Worm (Caenorhabditis elegans): ENCODE results near the gene C33C12.12.

C33C12.12 gene

DNA sequence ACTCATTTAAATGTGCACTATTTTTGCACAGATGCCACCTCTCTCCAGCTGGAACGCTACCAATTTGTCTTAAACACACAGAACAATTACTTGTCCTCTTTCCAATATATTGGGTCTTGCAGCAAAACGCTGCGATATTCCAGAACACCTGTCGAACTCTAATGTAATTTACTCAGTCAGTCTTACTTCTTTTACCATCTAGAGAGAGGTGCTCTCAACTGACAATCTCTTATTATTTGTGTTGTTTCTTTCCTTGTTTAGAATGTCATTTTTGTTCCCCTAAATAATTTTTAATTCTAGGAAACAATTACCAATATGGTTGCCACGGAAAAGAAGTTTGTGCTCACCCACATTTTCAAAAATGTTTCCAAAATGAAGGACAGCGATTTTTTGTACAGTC is 39.2 kb downstream of the C33C12.12 start, which contains the start of gene sdz-28:
sdz-28 (plus strand) TSS at position 301 of the 400 bp plus-strand sequence.
- no peak for TF ChIP-seq pax-1 (tag; optimal IDR thresholded peaks at IDR 0.05)
- TF ChIP-seq pha-4 (tag; optimal IDR thresholded peaks at IDR 0.05): no peak
- TF ChIP-seq tbx-7 (tag; optimal IDR thresholded peaks at IDR 0.05): no peak
- no peak for TF ChIP-seq nhr-232 (tag; optimal IDR thresholded peaks at IDR 0.05)
- no peak for TF ChIP-seq ztf-16 (tag; optimal IDR thresholded peaks at IDR 0.05)
- no peak for TF ChIP-seq ceh-19 (GFP tag; optimal IDR thresholded peaks at IDR 0.05)
- no peak for TF ChIP-seq npax-4 (tag; optimal IDR thresholded peaks at IDR 0.05)
- TF ChIP-seq ttx-3 (tag; optimal IDR thresholded peaks at IDR 0.05): no peak
- TF ChIP-seq ceh-18 (tag; optimal IDR thresholded peaks at IDR 0.05): no peak
- TF ChIP-seq ceh-34 (tag; optimal IDR thresholded peaks at IDR 0.05): no peak
- no peak for TF ChIP-seq zip-5 (tag; optimal IDR thresholded peaks at IDR 0.05)
- no peak for TF ChIP-seq nhr-11 (tag; optimal IDR thresholded peaks at IDR 0.05)
- TF ChIP-seq sox-4 (tag; optimal IDR thresholded peaks at IDR 0.05): no peak
- no peak for TF ChIP-seq C08G9.2 (tag; optimal IDR thresholded peaks at IDR 0.05)
- no peak for TF ChIP-seq K09A11.1 (tag; optimal IDR thresholded peaks at IDR 0.05; ENCODE audit: insufficient read depth)
- TF ChIP-seq lin-11 (tag; optimal IDR thresholded peaks at IDR 0.05): no peak
- TF ChIP-seq hlh-30 (tag; optimal IDR thresholded peaks at IDR 0.05; ENCODE audit: insufficient read depth): no peak
- TF ChIP-seq ceh-30 (tag; optimal IDR thresholded peaks at IDR 0.05): no peak
- no peak for TF ChIP-seq hlh-15 (tag; optimal IDR thresholded peaks at IDR 0.05)
- TF ChIP-seq ahr-1 (tag; optimal IDR thresholded peaks at IDR 0.05): no peak

DNA sequence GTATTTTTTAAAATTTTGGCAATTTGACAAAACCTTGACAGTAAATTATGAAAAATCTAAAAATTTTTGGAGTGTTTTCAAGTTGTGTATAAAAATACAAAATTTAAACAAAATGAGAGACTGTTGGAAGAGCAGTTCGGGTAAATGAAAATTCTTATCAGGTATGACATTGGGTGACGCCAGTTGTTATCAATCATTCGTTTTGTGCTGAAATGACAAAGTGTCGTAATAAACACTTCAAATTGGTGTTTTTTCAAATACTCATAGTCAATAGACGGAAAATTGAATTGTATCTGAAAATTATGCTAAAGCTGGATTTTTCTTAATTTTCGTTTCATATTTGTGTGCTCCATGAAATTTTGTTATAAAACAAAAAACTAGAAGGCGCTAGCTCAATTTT is 47.2 kb downstream of the C33C12.12 start:
- TF ChIP-seq madf-2 (tag; optimal IDR thresholded peaks at IDR 0.05): no peak
- no peak for TF ChIP-seq pha-4 (tag; optimal IDR thresholded peaks at IDR 0.05)
- TF ChIP-seq mec-3 (tag; optimal IDR thresholded peaks at IDR 0.05; ENCODE audit: borderline replicate concordance): no peak
- TF ChIP-seq rnt-1 (tag; optimal IDR thresholded peaks at IDR 0.05): no peak
- no peak for TF ChIP-seq hlh-8 (tag; optimal IDR thresholded peaks at IDR 0.05)
- no peak for TF ChIP-seq sox-4 (tag; optimal IDR thresholded peaks at IDR 0.05)
- TF ChIP-seq elt-4 (tag; optimal IDR thresholded peaks at IDR 0.05): no peak
- TF ChIP-seq syd-9 (tag; optimal IDR thresholded peaks at IDR 0.05): no peak
- TF ChIP-seq lim-6 (tag; optimal IDR thresholded peaks at IDR 0.05): no peak
- no peak for TF ChIP-seq K09A11.1 (tag; optimal IDR thresholded peaks at IDR 0.05; ENCODE audit: insufficient read depth)

DNA sequence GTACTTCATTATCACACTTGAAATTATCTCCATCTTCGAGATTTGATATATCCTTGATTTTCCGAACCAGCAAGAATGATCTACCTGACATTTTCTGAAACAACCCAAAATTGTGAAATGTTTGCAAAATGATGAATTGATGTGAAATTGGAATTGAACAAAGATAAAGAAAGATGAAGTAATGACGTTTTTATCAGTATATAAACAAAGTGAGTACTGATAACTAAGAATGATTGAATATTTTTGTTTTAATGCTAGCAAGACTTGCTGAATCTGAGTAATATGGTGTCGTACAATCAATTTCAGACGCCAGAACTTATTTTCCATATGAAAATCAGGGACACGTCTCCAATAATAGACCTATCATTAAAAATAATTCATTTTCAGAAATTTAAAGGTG is 47.9 kb downstream of the C33C12.12 start, which contains the start of gene math-37:
math-37 (minus strand) TSS at position 101 of the 400 bp plus-strand sequence.
- TF ChIP-seq nhr-232 (tag; optimal IDR thresholded peaks at IDR 0.05) (no peak), ceh-6 (GFP tag; optimal IDR thresholded peaks at IDR 0.05) (no peak), hlh-13 (GFP tag; optimal IDR thresholded peaks at IDR 0.05) (no peak), fax-1 (tag; optimal IDR thresholded peaks at IDR 0.05) (no peak), ceh-14 (tag; optimal IDR thresholded peaks at IDR 0.05) (no peak), che-1 (tag; optimal IDR thresholded peaks at IDR 0.05) (no peak), tbx-7 (tag; optimal IDR thresholded peaks at IDR 0.05) (no peak), hlh-6 (tag; optimal IDR thresholded peaks at IDR 0.05) (no peak)

Measured in whole organism, late embryonic.